Fruit fly (Drosophila melanogaster) whole organism, embryonic: ENCODE measurements around the gene Atf3.

Experiments
- Bdp1 ChIP-seq: fragments of 200-800 bp; sonication (Bioruptor generic); optimal IDR thresholded peaks from 3 replicates; lab custom pipeline; 2016; ENCODE audit warnings: missing biosample characterization, missing genetic modification characterization
- C15 ChIP-seq: fragments of 200-800 bp; sonication (Bioruptor generic); IDR thresholded peaks from 3 replicates; pipeline ENCODE4 v1.3.6; 2022; ENCODE audit warnings: missing biosample characterization, missing genetic modification characterization
- CG10147 ChIP-seq: fragments of 200-800 bp; sonication (Bioruptor generic); optimal IDR thresholded peaks from 2 replicates; lab custom pipeline; 2019; ENCODE audit warnings: missing biosample characterization, mild to moderate bottlenecking, missing genetic modification characterization, moderate library complexity
- CG10274 ChIP-seq: fragments of 200-800 bp; sonication (Bioruptor generic); optimal IDR thresholded peaks from 3 replicates; lab custom pipeline; 2017; ENCODE audit warnings: missing biosample characterization, mild to moderate bottlenecking, missing genetic modification characterization
- CG10366 ChIP-seq: fragments of 200-800 bp; sonication (Bioruptor generic); IDR thresholded peaks from 2 replicates; pipeline ENCODE4 v1.3.6; 2022; ENCODE audit warnings: missing biosample characterization, missing genetic modification characterization
- CG10543 ChIP-seq: fragments of 200-800 bp; sonication (Bioruptor generic); optimal IDR thresholded peaks from 3 replicates; lab custom pipeline; 2017; ENCODE audit warnings: missing biosample characterization, mild to moderate bottlenecking, missing genetic modification characterization, moderate library complexity
- CG11093 ChIP-seq: fragments of 200-800 bp; sonication (Bioruptor generic); IDR thresholded peaks from 3 replicates; pipeline ENCODE4 v1.3.6; 2022; ENCODE audit warnings: missing biosample characterization, missing genetic modification characterization
- CG11398 ChIP-seq: fragments of 200-800 bp; sonication (Bioruptor generic); optimal IDR thresholded peaks from 2 replicates; lab custom pipeline; 2016; ENCODE audit warnings: missing biosample characterization, missing genetic modification characterization
- CG11456 ChIP-seq: fragments of 200-800 bp; sonication (Bioruptor generic); IDR thresholded peaks from 3 replicates; pipeline ENCODE4 v1.3.6; 2022; ENCODE audit warnings: missing biosample characterization, missing genetic modification characterization
- CG12769 ChIP-seq: fragments of 200-800 bp; sonication (Bioruptor generic); optimal IDR thresholded peaks from 2 replicates; lab custom pipeline; 2019; ENCODE audit warnings: missing biosample characterization, mild to moderate bottlenecking, missing genetic modification characterization, moderate library complexity
- CG13424 ChIP-seq: fragments of 200-800 bp; sonication (Bioruptor generic); optimal IDR thresholded peaks from 2 replicates; lab custom pipeline; 2019; ENCODE audit warnings: missing biosample characterization, mild to moderate bottlenecking, missing genetic modification characterization, moderate library complexity
- CG14441 ChIP-seq: fragments of 200-800 bp; sonication (Bioruptor generic); IDR thresholded peaks from 2 replicates; pipeline ENCODE4 v1.3.6; 2022; ENCODE audit warnings: missing biosample characterization, missing genetic modification characterization
- CG14667 ChIP-seq: fragments of 200-800 bp; sonication (Bioruptor generic); IDR thresholded peaks from 2 replicates; pipeline ENCODE4 v1.3.6; 2022; ENCODE audit warnings: missing biosample characterization, missing genetic modification characterization
- CG18599 ChIP-seq: fragments of 200-800 bp; sonication (Bioruptor generic); optimal IDR thresholded peaks from 3 replicates; lab custom pipeline; 2017; ENCODE audit warnings: missing biosample characterization, missing genetic modification characterization, mild to moderate bottlenecking, moderate library complexity, missing genetic modification reagents
- CG2120 ChIP-seq: fragments of 200-800 bp; sonication (Bioruptor generic); optimal IDR thresholded peaks from 3 replicates; lab custom pipeline; 2016; ENCODE audit warnings: missing biosample characterization, missing genetic modification characterization
- CG4707 ChIP-seq: fragments of 200-800 bp; sonication (Bioruptor generic); optimal IDR thresholded peaks from 2 replicates; lab custom pipeline; 2018; ENCODE audit warnings: missing biosample characterization, mild to moderate bottlenecking, missing genetic modification characterization, moderate library complexity
- CG4854 ChIP-seq: fragments of 200-800 bp; sonication (Bioruptor generic); optimal IDR thresholded peaks from 2 replicates; lab custom pipeline; 2016; ENCODE audit warnings: missing biosample characterization, missing genetic modification characterization, inconsistent platforms
- CG7745 ChIP-seq: fragments of 200-800 bp; sonication (Bioruptor generic); optimal IDR thresholded peaks from 2 replicates; lab custom pipeline; 2018; ENCODE audit warnings: missing biosample characterization, mild to moderate bottlenecking, missing genetic modification characterization, moderate library complexity
- CG7839 ChIP-seq: fragments of 200-800 bp; sonication (Bioruptor generic); optimal IDR thresholded peaks from 3 replicates; lab custom pipeline; 2018; ENCODE audit warnings: missing biosample characterization, mild to moderate bottlenecking, missing genetic modification characterization, moderate library complexity
- CG8765 ChIP-seq: fragments of 200-800 bp; sonication (Bioruptor generic); IDR thresholded peaks from 2 replicates; pipeline ENCODE4 v1.3.6; 2022; ENCODE audit warnings: missing biosample characterization, missing genetic modification characterization
- CG9215 ChIP-seq: fragments of 200-800 bp; sonication (Bioruptor generic); IDR thresholded peaks from 2 replicates; pipeline ENCODE4 v1.3.6; 2022; ENCODE audit warnings: missing biosample characterization, missing genetic modification characterization
- Camta ChIP-seq: fragments of 200-800 bp; sonication (Bioruptor generic); optimal IDR thresholded peaks from 2 replicates; lab custom pipeline; 2016; ENCODE audit warnings: missing biosample characterization, missing genetic modification characterization
- CkIIα-i1 ChIP-seq: fragments of 200-800 bp; sonication (Bioruptor generic); IDR thresholded peaks from 2 replicates; pipeline ENCODE4 v1.3.6; 2022; ENCODE audit warnings: missing biosample characterization, missing genetic modification characterization
- Gug ChIP-seq: fragments of 200-800 bp; sonication (Bioruptor generic); IDR thresholded peaks from 4 replicates; pipeline ENCODE4 v1.3.6; 2022; ENCODE audit warnings: missing biosample characterization, missing genetic modification characterization
- Hmx ChIP-seq: fragments of 200-800 bp; sonication (Bioruptor generic); optimal IDR thresholded peaks from 2 replicates; lab custom pipeline; 2016; ENCODE audit warnings: missing biosample characterization, missing genetic modification characterization
- Hr51 ChIP-seq, 2 experiments: fragments of 200-800 bp; sonication (Bioruptor generic); optimal IDR thresholded peaks; 2 replicates in 1 of 2; 3 replicates in 1 of 2; lab custom pipeline; 2016 to 2018; ENCODE audit warnings: missing biosample characterization in 2 of 2, missing genetic modification characterization in 2 of 2, mild to moderate bottlenecking in 1 of 2, moderate library complexity in 1 of 2
- Meics ChIP-seq: fragments of 200-800 bp; sonication (Bioruptor generic); optimal IDR thresholded peaks from 2 replicates; lab custom pipeline; 2017; ENCODE audit warnings: missing biosample characterization, mild to moderate bottlenecking, missing genetic modification characterization
- Mrtf ChIP-seq: fragments of 200-800 bp; sonication (Bioruptor generic); IDR thresholded peaks from 3 replicates; pipeline ENCODE4 v1.3.6; 2022; ENCODE audit warnings: missing biosample characterization, missing genetic modification characterization
- NFAT ChIP-seq: fragments of 200-800 bp; sonication (Bioruptor generic); IDR thresholded peaks from 2 replicates; pipeline ENCODE4 v1.3.6; 2022; ENCODE audit warnings: missing biosample characterization, missing genetic modification characterization
- Scr ChIP-seq: fragments of 200-800 bp; sonication (Bioruptor generic); IDR thresholded peaks from 2 replicates; pipeline ENCODE4 v1.3.6; 2022; ENCODE audit warnings: missing biosample characterization, missing genetic modification characterization; ENCODE audit not compliant: partially characterized antibody
- abd-A ChIP-seq: fragments of 200-800 bp; sonication (Bioruptor generic); optimal IDR thresholded peaks from 3 replicates; lab custom pipeline; 2019; ENCODE audit warnings: missing biosample characterization, mild to moderate bottlenecking, missing genetic modification characterization, moderate library complexity
- al ChIP-seq: fragments of 200-800 bp; sonication (Bioruptor generic); IDR thresholded peaks from 2 replicates; pipeline ENCODE4 v1.3.6; 2022; ENCODE audit warnings: missing biosample characterization, missing genetic modification characterization
- bowl ChIP-seq: fragments of 200-800 bp; sonication (Bioruptor generic); IDR thresholded peaks from 2 replicates; pipeline ENCODE4 v1.3.6; 2022; ENCODE audit warnings: missing biosample characterization, missing genetic modification characterization
- btn ChIP-seq: fragments of 200-800 bp; sonication (Bioruptor generic); optimal IDR thresholded peaks from 2 replicates; lab custom pipeline; 2016; ENCODE audit warnings: missing biosample characterization, missing genetic modification characterization
- dmrt99B ChIP-seq: fragments of 200-800 bp; sonication (Bioruptor generic); optimal IDR thresholded peaks from 2 replicates; lab custom pipeline; 2018; ENCODE audit warnings: missing biosample characterization, mild to moderate bottlenecking, missing genetic modification characterization, moderate library complexity
- ems ChIP-seq: fragments of 200-800 bp; sonication (Bioruptor generic); optimal IDR thresholded peaks from 3 replicates; lab custom pipeline; 2016; ENCODE audit warnings: missing biosample characterization, missing genetic modification characterization
- gcm2 ChIP-seq: fragments of 200-800 bp; sonication (Bioruptor generic); optimal IDR thresholded peaks from 2 replicates; lab custom pipeline; 2016; ENCODE audit warnings: missing biosample characterization, missing genetic modification characterization
- gem ChIP-seq: fragments of 200-800 bp; sonication (Bioruptor generic); optimal IDR thresholded peaks from 2 replicates; lab custom pipeline; 2019; ENCODE audit warnings: missing biosample characterization, mild to moderate bottlenecking, missing genetic modification characterization, moderate library complexity
- ham ChIP-seq: fragments of 200-800 bp; sonication (Bioruptor generic); IDR thresholded peaks from 2 replicates; pipeline ENCODE4 v1.3.6; 2022; ENCODE audit warnings: missing biosample characterization, missing genetic modification characterization
- kah ChIP-seq: fragments of 200-800 bp; sonication (Bioruptor generic); optimal IDR thresholded peaks from 2 replicates; lab custom pipeline; 2018; ENCODE audit warnings: missing biosample characterization, mild to moderate bottlenecking, missing genetic modification characterization
- lab ChIP-seq: fragments of 200-800 bp; sonication (Bioruptor generic); optimal IDR thresholded peaks from 3 replicates; lab custom pipeline; 2017; ENCODE audit warnings: missing biosample characterization, missing genetic modification characterization, mild to moderate bottlenecking, moderate library complexity, missing genetic modification reagents
- lilli ChIP-seq: fragments of 200-800 bp; sonication (Bioruptor generic); optimal IDR thresholded peaks from 3 replicates; lab custom pipeline; 2016; ENCODE audit warnings: missing biosample characterization, missing genetic modification characterization
- lmd ChIP-seq: fragments of 200-800 bp; sonication (Bioruptor generic); IDR thresholded peaks from 2 replicates; pipeline ENCODE4 v1.3.6; 2022; ENCODE audit warnings: missing biosample characterization, missing genetic modification characterization
- nau ChIP-seq: fragments of 200-800 bp; sonication (Bioruptor generic); optimal IDR thresholded peaks from 3 replicates; lab custom pipeline; 2017; ENCODE audit warnings: missing biosample characterization, mild to moderate bottlenecking, missing genetic modification characterization, missing genetic modification reagents
- sim ChIP-seq: fragments of 200-800 bp; sonication (Bioruptor generic); IDR thresholded peaks from 2 replicates; pipeline ENCODE4 v1.3.6; 2022; ENCODE audit warnings: missing biosample characterization, missing genetic modification characterization
- sr ChIP-seq: fragments of 200-800 bp; sonication (Bioruptor generic); IDR thresholded peaks from 3 replicates; pipeline ENCODE4 v1.3.6; 2022; ENCODE audit warnings: missing biosample characterization, missing genetic modification characterization
- sug ChIP-seq: fragments of 200-800 bp; optimal IDR thresholded peaks from 2 replicates; lab custom pipeline; 2019; ENCODE audit warnings: missing biosample characterization, mild to moderate bottlenecking, missing genetic modification characterization, moderate library complexity
- tap ChIP-seq: fragments of 200-800 bp; optimal IDR thresholded peaks from 3 replicates; lab custom pipeline; 2019; ENCODE audit warnings: missing biosample characterization, mild to moderate bottlenecking, missing genetic modification characterization, moderate library complexity
- toy ChIP-seq: fragments of 200-800 bp; sonication (Bioruptor generic); IDR thresholded peaks from 2 replicates; pipeline ENCODE4 v1.3.6; 2022; ENCODE audit warnings: missing biosample characterization, missing genetic modification characterization
- zf30C ChIP-seq: fragments of 200-800 bp; sonication (Bioruptor generic); optimal IDR thresholded peaks from 3 replicates; lab custom pipeline; 2018; ENCODE audit warnings: missing biosample characterization, mild to moderate bottlenecking, missing genetic modification characterization
- zfh2 ChIP-seq: fragments of 200-800 bp; sonication (Bioruptor generic); optimal IDR thresholded peaks from 2 replicates; lab custom pipeline; 2016; ENCODE audit warnings: missing biosample characterization, missing genetic modification characterization

Atf3 gene

dm6 chrX:1260327-1260726 lies 14.8 kb downstream of the Atf3 start (continued):
- TF ChIP-seq CG10274 (GFP tag; lab: Kevin White, UChicago) (no peak), Hr51 (GFP tag; optimal IDR thresholded peaks at IDR 0.05; lab: Kevin White, UChicago) (peak in 1 of 2 experiments; percentile 30), CG7839 (peak; percentile 19), CG4854 (GFP tag; lab: Kevin White, UChicago) (no peak), ems (GFP tag; lab: Kevin White, UChicago) (no peak), Scr (GFP tag; lab: Robert Waterston, UW) (no peak), gcm2 (GFP tag; lab: Kevin White, UChicago) (no peak), btn (GFP tag; lab: Kevin White, UChicago) (no peak), sim (GFP tag; lab: Robert Waterston, UW) (no peak), CG10147 (GFP tag; lab: Kevin White, UChicago) (no peak), sr (GFP tag; lab: Robert Waterston, UW) (no peak), bowl (GFP tag; lab: Robert Waterston, UW) (no peak), Bdp1 (GFP tag; lab: Kevin White, UChicago) (no peak), CG10543 (GFP tag; lab: Kevin White, UChicago) (peak; percentile 17), nau (GFP tag; lab: Kevin White, UChicago) (no peak), CG2120 (GFP tag; lab: Kevin White, UChicago) (peak; percentile 55), CG10366 (GFP tag; lab: Robert Waterston, UW) (0 out of 2 replicates have a peak, but pooled peaks have one; percentile 14), CG4707 (GFP tag; lab: Kevin White, UChicago) (no peak), CG8765 (GFP tag; lab: Robert Waterston, UW) (no peak), CG7745 (tag; lab: Kevin White, UChicago) (no peak), al (GFP tag; lab: Robert Waterston, UW) (0 out of 2 replicates have a peak, but pooled peaks have one; percentile 20), kah (no peak), CkIIα-i1 (GFP tag; lab: Robert Waterston, UW) (no peak), C15 (no peak), zfh2 (GFP tag; lab: Kevin White, UChicago) (peak; percentile 35), CG9215 (GFP tag; lab: Robert Waterston, UW) (no peak), CG12769 (peak; percentile 60), CG18599 (GFP tag; lab: Kevin White, UChicago) (peak; percentile 31), lab (peak; percentile 52), lmd (GFP tag; lab: Robert Waterston, UW) (peak; percentile 23; the same call in 1 of the 2 replicates), CG13424 (tag; lab: Kevin White, UChicago) (peak; percentile 2), ham (no peak), sug (tag; lab: Kevin White, UChicago) (peak; percentile 10), CG14441 (no peak; the same call in 1 of the 2 replicates), CG11398 (GFP tag; lab: Kevin White, UChicago) (no peak), CG14667 (GFP tag; lab: Robert Waterston, UW) (no peak), NFAT (peak; percentile 56; the same call in 1 of the 2 replicates), Gug (peak; percentile 34; the same call in 1 of the 4 replicates), gem (tag; lab: Kevin White, UChicago) (peak; percentile 25), Meics (peak; percentile 32), CG11456 (GFP tag; lab: Robert Waterston, UW) (peak; percentile 52; the same call in 1 of the 3 replicates), toy (no peak), Mrtf (GFP tag; lab: Robert Waterston, UW) (peak; percentile 48; the same call in 1 of the 3 replicates), dmrt99B (tag; lab: Kevin White, UChicago) (peak; percentile 18), abd-A (tag; lab: Kevin White, UChicago) (no peak), zf30C (no peak), tap (peak; percentile 14), Hmx (GFP tag; lab: Kevin White, UChicago) (no peak), lilli (GFP tag; lab: Kevin White, UChicago) (peak; percentile 34), CG11093 (GFP tag; lab: Robert Waterston, UW) (no peak), Camta (GFP tag; lab: Kevin White, UChicago) (no peak)
